Worm (Caenorhabditis elegans): Measurements from ENCODE around the gene T25B2.2.

The T25B2.2 gene

DNA sequence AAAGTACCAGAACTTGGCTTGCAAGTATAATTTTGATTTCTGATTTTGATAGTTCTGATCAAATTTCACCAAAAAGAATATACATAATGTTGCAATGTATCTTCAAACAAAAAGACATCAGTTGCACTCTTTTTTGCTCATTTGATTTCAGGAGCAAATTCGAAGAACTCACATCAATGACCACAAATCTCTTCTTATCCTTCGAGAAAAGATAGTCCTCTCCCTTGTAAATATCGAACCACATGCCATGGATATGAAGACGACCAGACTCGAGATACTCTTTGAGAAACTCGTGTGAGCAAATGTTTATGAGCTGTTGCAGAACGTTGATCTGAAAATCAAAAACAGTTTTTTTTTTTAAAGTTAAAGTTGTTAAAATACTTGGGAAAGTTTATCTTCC, 33.4 kb downstream of the T25B2.2 start:
- TF ChIP-seq snpc-4 (tag; optimal IDR thresholded peaks at IDR 0.05) (no peak), ceh-20 (GFP tag; IDR thresholded peaks at IDR 0.05) (no peak), daf-16 (GFP tag; optimal IDR thresholded peaks at IDR 0.05) (peak in 1 of 2 experiments; percentile 23), daf-16 (tag; optimal IDR thresholded peaks at IDR 0.05) (no peak), ces-1 (GFP tag; optimal IDR thresholded peaks at IDR 0.05) (no peak), nhr-10 (tag; optimal IDR thresholded peaks at IDR 0.05) (no peak), nhr-11 (tag; optimal IDR thresholded peaks at IDR 0.05) (peak; percentile 1), lin-29 (GFP tag; IDR thresholded peaks at IDR 0.05) (no peak)

DNA sequence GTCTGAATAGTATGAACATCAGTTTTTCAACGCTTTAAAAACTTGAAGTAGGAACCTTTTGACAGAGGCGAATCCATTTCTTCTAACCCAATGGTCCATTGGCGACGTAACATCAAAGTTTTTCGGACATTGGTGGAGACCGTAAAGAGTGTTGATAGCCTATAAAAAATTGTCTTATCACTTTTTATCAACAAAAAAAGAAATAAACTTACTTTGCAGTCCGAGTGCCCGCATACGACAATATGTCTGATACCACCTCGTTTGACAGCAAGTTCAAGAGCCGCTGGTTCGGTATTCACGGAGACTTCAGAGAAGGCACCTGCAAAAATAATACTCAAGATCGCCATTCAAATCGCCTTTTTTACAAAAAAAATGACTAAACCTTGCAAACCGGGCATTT, 33.9 kb downstream of the T25B2.2 start:
- no peak for TF ChIP-seq ceh-32 (tag; optimal IDR thresholded peaks at IDR 0.05; ENCODE audit: poor library complexity)
- TF ChIP-seq zag-1 (tag; optimal IDR thresholded peaks at IDR 0.05): no peak
- no peak for TF ChIP-seq dpl-1 (GFP tag; optimal IDR thresholded peaks at IDR 0.05)
- no peak for TF ChIP-seq mes-2 (tag; optimal IDR thresholded peaks at IDR 0.05; ENCODE audit: poor library complexity, severe bottlenecking)
- TF ChIP-seq attf-4 (tag; optimal IDR thresholded peaks at IDR 0.05): no peak
- no peak for TF ChIP-seq ctbp-1 (GFP tag; IDR thresholded peaks at IDR 0.05)
- no peak for TF ChIP-seq pha-4 (GFP tag; IDR thresholded peaks at IDR 0.05)
- TF ChIP-seq pha-4 (tag; optimal IDR thresholded peaks at IDR 0.05): no peak
- TF ChIP-seq unc-39 (tag; optimal IDR thresholded peaks at IDR 0.05): no peak
- no peak for TF ChIP-seq sdz-12 (GFP tag; optimal IDR thresholded peaks at IDR 0.05)
- TF ChIP-seq dmd-6 (GFP tag; IDR thresholded peaks at IDR 0.05): peak; percentile 22; the same call in 1 of the 2 replicates
- TF ChIP-seq lin-1 (GFP tag; IDR thresholded peaks at IDR 0.05): no peak
- TF ChIP-seq nhr-48 (tag; optimal IDR thresholded peaks at IDR 0.05): no peak
- TF ChIP-seq gei-8 (GFP tag; optimal IDR thresholded peaks at IDR 0.05): no peak
- TF ChIP-seq fos-1 (tag; optimal IDR thresholded peaks at IDR 0.05): no peak
- TF ChIP-seq nhr-41 (GFP tag; IDR thresholded peaks at IDR 0.05): no peak
- TF ChIP-seq nhr-102 (tag; optimal IDR thresholded peaks at IDR 0.05): no peak
- no peak for TF ChIP-seq daf-16 (GFP tag; optimal IDR thresholded peaks at IDR 0.05)
- TF ChIP-seq daf-16 (tag; optimal IDR thresholded peaks at IDR 0.05): peak; percentile 41
- no peak for TF ChIP-seq ztf-7 (tag; optimal IDR thresholded peaks at IDR 0.05)
- peak; percentile 60 for TF ChIP-seq aha-1 (tag)
- TF ChIP-seq php-3 (GFP tag; IDR thresholded peaks at IDR 0.05): peak; percentile 60; the same call in 1 of the 2 replicates
- TF ChIP-seq arid-1 (GFP tag; conservative IDR thresholded peaks at IDR 0.05): no peak

DNA sequence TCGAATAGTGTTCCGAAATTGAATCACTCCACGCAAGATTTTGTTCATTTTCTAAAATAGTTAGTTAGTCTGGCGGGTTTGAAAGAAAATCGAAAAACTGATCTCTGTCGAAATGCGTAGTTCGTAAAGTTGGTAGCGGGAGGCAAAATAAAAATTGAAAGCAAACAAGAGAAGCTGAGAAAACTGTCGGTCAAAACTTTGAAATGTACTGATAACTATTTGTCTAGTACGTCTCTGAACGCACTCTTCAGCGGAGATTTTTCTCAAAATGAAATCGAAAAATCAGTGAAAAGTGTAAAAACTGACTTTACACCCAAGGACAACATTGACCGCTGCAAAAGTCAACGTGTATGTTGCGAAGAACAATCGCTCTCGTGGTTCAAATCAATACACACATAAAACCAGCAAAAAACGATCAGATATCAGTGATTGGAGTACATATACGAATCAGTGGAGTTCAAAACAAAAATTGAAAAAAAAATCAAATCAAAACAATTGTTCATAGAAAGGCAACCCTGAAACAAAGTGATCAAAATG, 35.3 kb downstream of the T25B2.2 start, which contains the start of gene bca-1:
TSS of gene bca-1 (minus strand) at position 51 of the 537 bp plus-strand sequence.
- TF ChIP-seq ctbp-1 (GFP tag; IDR thresholded peaks at IDR 0.05): no peak
- TF ChIP-seq ama-1 (optimal IDR thresholded peaks at IDR 0.05): peak; percentile 37
- no peak for TF ChIP-seq tag-97 (GFP tag; IDR thresholded peaks at IDR 0.05)
- no peak for TF ChIP-seq F26F4.8 (GFP tag; conservative IDR thresholded peaks at IDR 0.05)
- TF ChIP-seq dve-1 (tag; optimal IDR thresholded peaks at IDR 0.05; ENCODE audit: insufficient read depth): peak; percentile 63
- no peak for TF ChIP-seq ceh-62 (tag; optimal IDR thresholded peaks at IDR 0.05)
- TF ChIP-seq snpc-4 (tag; optimal IDR thresholded peaks at IDR 0.05): no peak
- no peak for TF ChIP-seq ztf-11 (tag; optimal IDR thresholded peaks at IDR 0.05)
- TF ChIP-seq ZK337.2 (GFP tag; IDR thresholded peaks at IDR 0.05): no peak
- TF ChIP-seq nhr-102 (tag; optimal IDR thresholded peaks at IDR 0.05): no peak
- TF ChIP-seq lsy-2 (tag; optimal IDR thresholded peaks at IDR 0.05): peak in 1 of 2 experiments; percentile 40
- TF ChIP-seq lin-38 (GFP tag; IDR thresholded peaks at IDR 0.05): no peak
- no peak for TF ChIP-seq nhr-41 (GFP tag; IDR thresholded peaks at IDR 0.05)
- TF ChIP-seq F37D6.2 (tag; optimal IDR thresholded peaks at IDR 0.05): no peak
- TF ChIP-seq T26A8.4 (GFP tag; IDR thresholded peaks at IDR 0.05): no peak
- peak; percentile 37 for TF ChIP-seq mxl-3 (GFP tag; optimal IDR thresholded peaks at IDR 0.05)
- no peak for TF ChIP-seq vab-7 (GFP tag; IDR thresholded peaks at IDR 0.05)
- no peak for TF ChIP-seq nhr-6 (tag; optimal IDR thresholded peaks at IDR 0.05)
- TF ChIP-seq aha-1 (tag): peak; percentile 77
- peak; percentile 70 for TF ChIP-seq dmd-6 (GFP tag; IDR thresholded peaks at IDR 0.05)
- peak; percentile 84 for TF ChIP-seq hlh-30 (tag; optimal IDR thresholded peaks at IDR 0.05; ENCODE audit: insufficient read depth)
- TF ChIP-seq nhr-48 (tag; optimal IDR thresholded peaks at IDR 0.05): peak; percentile 46
- TF ChIP-seq ceh-44 (GFP tag; IDR thresholded peaks at IDR 0.05): no peak
- peak in 1 of 2 experiments; percentile 49 for TF ChIP-seq mdl-1 (tag; optimal IDR thresholded peaks at IDR 0.05)
- TF ChIP-seq cey-2 (tag; optimal IDR thresholded peaks at IDR 0.05; ENCODE audit: borderline replicate concordance, insufficient read depth): no peak
- peak; percentile 35 for TF ChIP-seq nhr-11 (tag; optimal IDR thresholded peaks at IDR 0.05)
- peak in 1 of 2 experiments; percentile 92 for TF ChIP-seq unc-62 (GFP tag; optimal IDR thresholded peaks at IDR 0.05 in 1 of 2)
- TF ChIP-seq unc-62 (tag; optimal IDR thresholded peaks at IDR 0.05): no peak
